Worm (Caenorhabditis elegans) whole organism, L2 larva: Measurements from ENCODE around the gene EGAP5.1.

Experiments used
- F13H6.1 ChIP-seq: sonication (generic microtip); optimal IDR thresholded peaks from 2 replicates; lab custom pipeline; 2016; ENCODE audit warnings: missing genetic modification characterization, missing compliant biosample characterization
- R02D3.7 ChIP-seq: fragments of 150-350 bp; optimal IDR thresholded peaks from 2 replicates; lab custom pipeline; 2014; ENCODE audit warnings: missing biosample characterization, missing genetic modification characterization
- Y55F3AM.14 ChIP-seq: fragments of 200-800 bp; sonication (Bioruptor generic); optimal IDR thresholded peaks from 2 replicates; lab custom pipeline; 2018; ENCODE audit warnings: mild to moderate bottlenecking, missing genetic modification characterization, missing compliant biosample characterization
- aly-2 ChIP-seq: fragments of 150-350 bp; optimal IDR thresholded peaks from 2 replicates; lab custom pipeline; 2014; ENCODE audit warnings: missing biosample characterization, missing genetic modification characterization
- ama-1 ChIP-seq: fragments of 150-350 bp; optimal IDR thresholded peaks from 2 replicates; lab custom pipeline; 2018; ENCODE audit warnings: inconsistent platforms
- blmp-1 ChIP-seq: sonication (generic microtip); optimal IDR thresholded peaks from 2 replicates; lab custom pipeline; 2017; ENCODE audit warnings: missing genetic modification characterization, mild to moderate bottlenecking, missing compliant biosample characterization, antibody characterized with exemption, moderate library complexity; ENCODE audit not compliant: insufficient read depth
- egl-27 ChIP-seq: sonication (generic microtip); optimal IDR thresholded peaks from 3 replicates; lab custom pipeline; 2017; ENCODE audit warnings: missing biosample characterization, missing genetic modification reagents, missing genetic modification characterization
- elt-1 ChIP-seq: fragments of 150-350 bp; optimal IDR thresholded peaks from 2 replicates; lab custom pipeline; 2014; ENCODE audit warnings: missing biosample characterization, missing genetic modification characterization
- elt-3 ChIP-seq: sonication (generic microtip); optimal IDR thresholded peaks from 2 replicates; lab custom pipeline; 2017; ENCODE audit warnings: missing biosample characterization, missing genetic modification characterization
- fos-1 ChIP-seq: fragments of 150-350 bp; optimal IDR thresholded peaks from 2 replicates; lab custom pipeline; 2014; ENCODE audit warnings: missing biosample characterization, missing genetic modification characterization
- lin-11 ChIP-seq: fragments of 150-350 bp; sonication (generic microtip); optimal IDR thresholded peaks from 2 replicates; lab custom pipeline; 2014; ENCODE audit warnings: missing biosample characterization, missing genetic modification characterization, inconsistent platforms, mixed read lengths
- lin-13 ChIP-seq: fragments of 150-350 bp; optimal IDR thresholded peaks from 2 replicates; lab custom pipeline; 2014; ENCODE audit warnings: missing biosample characterization, missing genetic modification reagents, missing genetic modification characterization
- lin-39 ChIP-seq: fragments of 150-350 bp; optimal IDR thresholded peaks from 2 replicates; lab custom pipeline; 2014; ENCODE audit warnings: missing biosample characterization, missing genetic modification reagents, missing genetic modification characterization
- lsy-2 ChIP-seq, 2 experiments: fragments of 150-350 bp in 1 of 2; sonication (generic microtip) in 1 of 2; optimal IDR thresholded peaks; 2 replicates each; lab custom pipeline; 2014 to 2017; ENCODE audit warnings: missing biosample characterization in 2 of 2, missing genetic modification characterization in 2 of 2
- mab-5 ChIP-seq: fragments of 150-350 bp; optimal IDR thresholded peaks from 2 replicates; lab custom pipeline; 2014; ENCODE audit warnings: missing biosample characterization, missing genetic modification characterization
- mbf-1 ChIP-seq: sonication (generic microtip); optimal IDR thresholded peaks from 2 replicates; lab custom pipeline; 2017; ENCODE audit warnings: missing biosample characterization, missing genetic modification characterization
- nhr-10 ChIP-seq: sonication (generic microtip); optimal IDR thresholded peaks from 2 replicates; lab custom pipeline; 2017; ENCODE audit warnings: missing biosample characterization, missing genetic modification characterization
- nhr-129 ChIP-seq: fragments of 150-350 bp; optimal IDR thresholded peaks from 2 replicates; lab custom pipeline; 2014; ENCODE audit warnings: missing biosample characterization, missing genetic modification characterization
- nhr-21 ChIP-seq: fragments of 150-350 bp; optimal IDR thresholded peaks from 2 replicates; lab custom pipeline; 2014; ENCODE audit warnings: missing biosample characterization, missing genetic modification characterization
- nhr-23 ChIP-seq: fragments of 150-350 bp; optimal IDR thresholded peaks from 2 replicates; lab custom pipeline; 2014; ENCODE audit warnings: missing biosample characterization, missing genetic modification reagents, missing genetic modification characterization
- nhr-25 ChIP-seq: fragments of 150-350 bp; sonication (generic microtip); optimal IDR thresholded peaks from 3 replicates; lab custom pipeline; 2014; ENCODE audit warnings: missing biosample characterization, missing genetic modification characterization
- nhr-6 ChIP-seq: fragments of 150-350 bp; optimal IDR thresholded peaks from 2 replicates; lab custom pipeline; 2014; ENCODE audit warnings: missing biosample characterization, missing genetic modification characterization
- peb-1 ChIP-seq: fragments of 150-350 bp; optimal IDR thresholded peaks from 2 replicates; lab custom pipeline; 2014; ENCODE audit warnings: missing biosample characterization, missing genetic modification characterization
- sem-4 ChIP-seq: fragments of 150-350 bp; optimal IDR thresholded peaks from 2 replicates; lab custom pipeline; 2014; ENCODE audit warnings: missing biosample characterization, missing genetic modification reagents, missing genetic modification characterization
- sma-3 ChIP-seq: sonication (generic microtip); optimal IDR thresholded peaks from 2 replicates; lab custom pipeline; 2016; ENCODE audit warnings: missing genetic modification reagents, missing genetic modification characterization, missing compliant biosample characterization
- sma-9 ChIP-seq, 2 experiments: fragments of 150-350 bp in 1 of 2; sonication (generic microtip) in 1 of 2; optimal IDR thresholded peaks; 2 replicates each; lab custom pipeline; 2014 to 2016; ENCODE audit warnings: missing genetic modification characterization in 2 of 2, mild to moderate bottlenecking in 1 of 2, missing biosample characterization in 1 of 2, missing compliant biosample characterization in 1 of 2, missing genetic modification reagents in 1 of 2, moderate library complexity in 1 of 2
- unc-55 ChIP-seq: fragments of 150-350 bp; sonication (generic microtip); optimal IDR thresholded peaks from 3 replicates; lab custom pipeline; 2014; ENCODE audit warnings: missing biosample characterization, missing genetic modification reagents, missing genetic modification characterization
- unc-62 ChIP-seq: fragments of 150-350 bp; optimal IDR thresholded peaks from 2 replicates; lab custom pipeline; 2014; ENCODE audit warnings: missing biosample characterization, missing genetic modification reagents, missing genetic modification characterization
- zag-1 ChIP-seq: fragments of 150-350 bp; optimal IDR thresholded peaks from 2 replicates; lab custom pipeline; 2014; ENCODE audit warnings: missing biosample characterization, missing genetic modification characterization
- ztf-11 ChIP-seq: sonication (generic microtip); optimal IDR thresholded peaks from 2 replicates; lab custom pipeline; 2017; ENCODE audit warnings: missing biosample characterization, missing genetic modification characterization

EGAP5.1 gene

ce11 chrX:5150389-5150788, 12.5 kb upstream of the EGAP5.1 start, which contains the start of gene dpy-8:
Gene dpy-8 (minus strand): TSS chrX:5150476.
- peak; percentile 27 for TF ChIP-seq nhr-21 (tag; lab: Kevin White, UChicago)
- peak; percentile 73 for TF ChIP-seq blmp-1
- TF ChIP-seq sma-3 (GFP tag; lab: Kevin White, UChicago): no peak

- TF ChIP-seq nhr-6 (tag; lab: Kevin White, UChicago) (no peak), nhr-21 (tag; lab: Kevin White, UChicago) (peak; percentile 5), lsy-2 (tag; optimal IDR thresholded peaks at IDR 0.05; lab: Kevin White, UChicago) (peak in 1 of 2 experiments; percentile 19), ztf-11 (tag; lab: Kevin White, UChicago) (no peak), unc-55 (peak; percentile 42), mbf-1 (tag; lab: Kevin White, UChicago) (no peak), nhr-129 (tag; lab: Kevin White, UChicago) (no peak), unc-62 (GFP tag; lab: Kevin White, UChicago) (no peak)
- TF ChIP-seq, all 48 proteins: peak for 3
These were observed 11.5 kb upstream of the EGAP5.1 start for ce11 chrX:5151403-5151802.

- TF ChIP-seq zag-1 (tag; lab: Kevin White, UChicago) (no peak), nhr-129 (tag; lab: Kevin White, UChicago) (no peak), R02D3.7 (tag; lab: Kevin White, UChicago) (no peak), lin-13 (GFP tag; lab: Kevin White, UChicago) (no peak), nhr-23 (tag; lab: Kevin White, UChicago) (no peak), elt-1 (tag; lab: Kevin White, UChicago) (no peak), peb-1 (tag; lab: Kevin White, UChicago) (no peak), blmp-1 (no peak), sma-3 (GFP tag; lab: Kevin White, UChicago) (no peak), sma-9 (GFP tag; optimal IDR thresholded peaks at IDR 0.05; lab: Kevin White, UChicago) (no peak), sma-9 (tag; optimal IDR thresholded peaks at IDR 0.05; lab: Kevin White, UChicago) (no peak), elt-3 (tag; lab: Kevin White, UChicago) (no peak)
These were observed 11.0 kb upstream of the EGAP5.1 start for ce11 chrX:5151866-5152265.

- no peak for TF ChIP-seq ztf-11 (tag; lab: Kevin White, UChicago)
- no peak for TF ChIP-seq nhr-10 (tag; lab: Kevin White, UChicago)
- TF ChIP-seq lin-11 (tag; lab: Kevin White, UChicago): no peak
- TF ChIP-seq mab-5 (tag; lab: Kevin White, UChicago): no peak
- TF ChIP-seq nhr-6 (tag; lab: Kevin White, UChicago): no peak
- no peak for TF ChIP-seq aly-2
These were observed 9.9 kb upstream of the EGAP5.1 start for ce11 chrX:5152931-5153330.

- TF ChIP-seq egl-27 (tag; lab: Kevin White, UChicago): no peak
- TF ChIP-seq sem-4 (tag; lab: Kevin White, UChicago): no peak
- no peak for TF ChIP-seq zag-1 (tag; lab: Kevin White, UChicago)
- TF ChIP-seq nhr-23 (tag; lab: Kevin White, UChicago): no peak
- TF ChIP-seq F13H6.1 (tag; lab: Kevin White, UChicago): no peak
- no peak for TF ChIP-seq nhr-25 (tag; lab: Kevin White, UChicago)
- TF ChIP-seq mbf-1 (tag; lab: Kevin White, UChicago): no peak
- no peak for TF ChIP-seq lin-39
- TF ChIP-seq ama-1 (lab: Kevin White, UChicago): no peak
- TF ChIP-seq, all 48 proteins: peak for 0
These were observed 8.6 kb upstream of the EGAP5.1 start, which contains the start of gene C31H2.3 for ce11 chrX:5154278-5154677. Gene C31H2.3 (minus strand): TSS chrX:5154378.

- no peak for TF ChIP-seq lin-11 (tag; lab: Kevin White, UChicago)
- TF ChIP-seq fos-1: peak; percentile 29
These were observed 3.2 kb upstream of the EGAP5.1 start, which contains the start of gene C31H2.4 for ce11 chrX:5159645-5160044. Gene C31H2.4 (minus strand): TSS chrX:5159663.

- TF ChIP-seq Y55F3AM.14 (no peak), nhr-21 (tag; lab: Kevin White, UChicago) (peak; percentile 20), lsy-2 (tag; optimal IDR thresholded peaks at IDR 0.05; lab: Kevin White, UChicago) (peak in 1 of 2 experiments; percentile 7)
- TF ChIP-seq, all 48 proteins: peak for 2
These were observed 1.2 kb downstream of the EGAP5.1 start for ce11 chrX:5164054-5164453.
